Fruit fly (Drosophila melanogaster): ENCODE measurements around the gene mtd.

mtd gene

dm6 chr3R:5374720-5375119 is 24.5 kb upstream of the mtd start, which contains the start of the genes hd and CG14667 (continued):
- no peak for TF ChIP-seq Oaz (GFP tag; IDR thresholded peaks at IDR 0.05)
- peak; percentile 23; the same call in 1 of the 2 replicates for TF ChIP-seq tna (GFP tag; IDR thresholded peaks at IDR 0.05; ENCODE audit: partially characterized antibody)
- no peak for TF ChIP-seq eyg (GFP tag; optimal IDR thresholded peaks at IDR 0.05)
- no peak for TF ChIP-seq Sox100B (GFP tag; optimal IDR thresholded peaks at IDR 0.05)
- peak; percentile 53 for TF ChIP-seq CG9797 (GFP tag; optimal IDR thresholded peaks at IDR 0.05)
- no peak for TF ChIP-seq mirr (GFP tag; optimal IDR thresholded peaks at IDR 0.05)
- TF ChIP-seq Stat92E (GFP tag; optimal IDR thresholded peaks at IDR 0.05): peak in 1 of 3 experiments; percentile 11
- TF ChIP-seq CG14965 (GFP tag; optimal IDR thresholded peaks at IDR 0.05; ENCODE audit: borderline replicate concordance): no peak
- no peak for TF ChIP-seq CG3065 (GFP tag; optimal IDR thresholded peaks at IDR 0.05)
- peak; percentile 70 for TF ChIP-seq E2f2 (GFP tag; IDR thresholded peaks at IDR 0.05)
- TF ChIP-seq Bgb (GFP tag; IDR thresholded peaks at IDR 0.05; ENCODE audit: partially characterized antibody): peak; percentile 32; the same call in 1 of the 2 replicates
- TF ChIP-seq lov (optimal IDR thresholded peaks at IDR 0.05): no peak
- no peak for TF ChIP-seq lov (GFP tag; IDR thresholded peaks at IDR 0.05)
- peak; percentile 29 for TF ChIP-seq Max (GFP tag; optimal IDR thresholded peaks at IDR 0.05)
- peak; percentile 32 for TF ChIP-seq CG12391 (tag; optimal IDR thresholded peaks at IDR 0.05)
- TF ChIP-seq Hsf (GFP tag; optimal IDR thresholded peaks at IDR 0.05): no peak
- no peak for TF ChIP-seq CG11696 (GFP tag; IDR thresholded peaks at IDR 0.05)
- peak; percentile 64 for TF ChIP-seq trem (tag; optimal IDR thresholded peaks at IDR 0.05)
- TF ChIP-seq dati (GFP tag; IDR thresholded peaks at IDR 0.05): no peak
- peak; percentile 60 for TF ChIP-seq HLH4C (GFP tag; IDR thresholded peaks at IDR 0.05; ENCODE audit: partially characterized antibody)
- TF ChIP-seq CG30403 (GFP tag; optimal IDR thresholded peaks at IDR 0.05): peak; percentile 6
- TF ChIP-seq slp2 (GFP tag; optimal IDR thresholded peaks at IDR 0.05): no peak
- 0 out of 3 replicates have a peak, but pooled peaks have one; percentile 4 for TF ChIP-seq Opbp (GFP tag; IDR thresholded peaks at IDR 0.05; ENCODE audit: partially characterized antibody)
- TF ChIP-seq Dp (GFP tag; optimal IDR thresholded peaks at IDR 0.05): peak; percentile 67
- TF ChIP-seq HmgZ (tag; optimal IDR thresholded peaks at IDR 0.05): peak; percentile 15
- TF ChIP-seq CG14667 (GFP tag; IDR thresholded peaks at IDR 0.05): no peak
- no peak for TF ChIP-seq slou (GFP tag; optimal IDR thresholded peaks at IDR 0.05)
- peak; percentile 45 for TF ChIP-seq CG30020 (tag; optimal IDR thresholded peaks at IDR 0.05)
- TF ChIP-seq CG16813 (GFP tag; IDR thresholded peaks at IDR 0.05; ENCODE audit: partially characterized antibody): peak; percentile 64
- peak; percentile 71 for TF ChIP-seq Dll (GFP tag; IDR thresholded peaks at IDR 0.05; ENCODE audit: partially characterized antibody)
- TF ChIP-seq Scr (GFP tag; IDR thresholded peaks at IDR 0.05; ENCODE audit: partially characterized antibody): peak; percentile 58
- no peak for TF ChIP-seq lola (GFP tag; optimal IDR thresholded peaks at IDR 0.05)
- TF ChIP-seq en (GFP tag; optimal IDR thresholded peaks at IDR 0.05): no peak
- 0 out of 2 replicates have a peak, but pooled peaks have one; percentile 20 for TF ChIP-seq vvl (GFP tag; IDR thresholded peaks at IDR 0.05)
- TF ChIP-seq Ets97D (GFP tag; optimal IDR thresholded peaks at IDR 0.05): peak; percentile 23
- TF ChIP-seq CG17829 (tag; optimal IDR thresholded peaks at IDR 0.05): peak; percentile 36
- peak; percentile 77 for TF ChIP-seq BEAF-32 (GFP tag; optimal IDR thresholded peaks at IDR 0.05)
- no peak for TF ChIP-seq tx (GFP tag; optimal IDR thresholded peaks at IDR 0.05)
- no peak for TF ChIP-seq Gug (GFP tag; IDR thresholded peaks at IDR 0.05)
- no peak for TF ChIP-seq CG8388 (GFP tag; optimal IDR thresholded peaks at IDR 0.05)
- TF ChIP-seq pnt (GFP tag; optimal IDR thresholded peaks at IDR 0.05): no peak
- TF ChIP-seq nerfin-1 (tag; optimal IDR thresholded peaks at IDR 0.05): no peak
- no peak for TF ChIP-seq Aef1 (GFP tag; IDR thresholded peaks at IDR 0.05)
- TF ChIP-seq dimm (GFP tag; IDR thresholded peaks at IDR 0.05): no peak
- no peak for TF ChIP-seq Trl (optimal IDR thresholded peaks at IDR 0.05)
- no peak for TF ChIP-seq Trl (GFP tag; optimal IDR thresholded peaks at IDR 0.05)
- no peak for TF ChIP-seq sisA (GFP tag; IDR thresholded peaks at IDR 0.05)
- no peak for TF ChIP-seq Xbp1 (GFP tag; optimal IDR thresholded peaks at IDR 0.05)
- peak; percentile 24; the same call in 1 of the 2 replicates for TF ChIP-seq CG2129 (GFP tag; IDR thresholded peaks at IDR 0.05; ENCODE audit: partially characterized antibody)
- no peak for TF ChIP-seq pan (optimal IDR thresholded peaks at IDR 0.05)
- TF ChIP-seq pan (GFP tag; optimal IDR thresholded peaks at IDR 0.05 in 1 of 2, IDR thresholded peaks at IDR 0.05 in 1 of 2): no peak

Data from whole organism, embryonic.